Fruit fly (Drosophila melanogaster) ovary, adult (tissue): ENCODE data around the gene RpL3.

Source experiments
- CG17801 ChIP-seq: fragments of 200-800 bp; optimal IDR thresholded peaks from 2 replicates; lab custom pipeline; 2019; ENCODE audit warnings: missing biosample characterization, mild to moderate bottlenecking, missing genetic modification characterization, moderate library complexity; ENCODE audit not compliant: partially characterized antibody

RpL3 gene

DNA sequence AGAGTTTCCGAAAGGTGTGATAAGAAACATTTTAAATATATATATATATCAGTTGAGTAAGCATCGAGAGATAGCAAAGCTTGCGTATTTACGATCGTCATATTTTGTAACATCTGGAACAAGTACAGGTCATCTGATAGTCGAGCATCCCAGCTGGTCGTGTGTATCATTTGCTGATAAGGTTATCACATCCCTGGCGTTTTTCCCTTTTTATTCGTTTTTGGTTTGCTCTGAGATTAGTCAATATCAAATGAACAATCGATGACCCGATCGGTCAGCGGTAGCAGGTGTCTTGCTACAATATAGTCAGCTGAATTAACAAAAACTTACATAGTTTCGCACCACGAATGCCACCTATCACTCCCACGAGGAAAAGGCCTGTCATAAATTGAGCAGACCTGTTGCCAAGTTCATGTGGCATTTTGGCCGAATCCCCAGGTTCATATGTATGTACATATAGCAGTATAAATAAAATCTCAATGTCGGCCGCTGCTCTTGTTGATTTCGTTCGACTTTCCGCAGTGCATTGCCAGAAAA is 20.7 kb upstream of the RpL3 start:
- no peak for TF ChIP-seq CG17801 (GFP tag; lab: Kevin White, UChicago)

DNA sequence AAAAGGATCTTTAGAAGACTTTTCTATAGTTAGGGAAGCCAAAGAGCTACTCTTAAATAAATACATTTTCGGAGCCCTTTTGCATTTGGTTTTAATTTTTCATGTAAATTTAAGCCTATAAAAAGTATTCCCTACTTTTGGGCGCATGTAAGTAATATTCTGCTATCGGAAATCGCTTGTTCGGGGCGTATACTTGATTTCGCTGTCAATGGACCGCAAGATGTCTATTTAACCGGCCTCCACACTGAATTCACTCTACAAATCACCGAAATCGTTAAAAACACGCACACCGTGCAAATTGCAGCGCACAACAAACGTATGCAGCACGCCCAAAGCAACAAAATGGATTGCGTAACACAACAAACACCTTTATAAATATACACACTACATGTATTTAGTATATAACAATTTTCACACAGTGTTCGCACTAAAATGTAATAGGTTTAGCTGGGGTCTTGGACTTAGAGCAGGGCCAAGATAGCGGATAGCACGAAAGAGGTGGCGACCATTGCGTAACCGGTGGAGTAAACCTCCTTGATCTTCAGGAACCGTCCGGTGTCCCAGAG is 12.8 kb upstream of the RpL3 start:
- TF ChIP-seq CG17801 (GFP tag; lab: Kevin White, UChicago): peak; percentile 1

DNA sequence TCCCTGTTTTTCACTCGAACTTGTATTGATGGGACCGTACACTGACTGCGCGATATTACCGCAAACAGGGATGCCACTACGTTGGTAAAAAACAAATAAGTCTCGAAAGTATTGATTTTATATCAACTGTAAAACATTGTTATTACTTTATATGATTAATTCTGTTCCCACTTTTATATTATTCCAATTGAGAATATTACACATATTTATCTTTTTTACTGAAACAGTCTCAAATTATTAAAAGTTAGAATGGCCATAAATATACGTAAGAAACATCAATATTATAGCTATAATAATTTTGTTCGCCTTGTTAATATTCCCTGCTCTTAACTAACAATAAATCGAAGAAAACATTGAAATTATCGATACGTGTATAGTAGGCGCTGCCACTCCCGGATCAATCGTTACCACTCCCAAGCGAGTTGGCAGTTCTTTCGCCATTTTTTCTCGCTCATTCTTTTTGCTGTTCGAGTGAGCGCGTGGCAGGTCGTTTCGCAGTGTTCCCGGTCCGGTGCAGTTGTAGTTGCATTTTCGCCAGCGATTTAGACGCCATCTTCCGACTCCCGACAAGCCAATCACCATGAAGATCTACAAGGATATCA is 11.8 kb upstream of the RpL3 start, which contains the start of the genes SdhC and Tctp:
TSS of gene SdhC (minus strand) at position 49 of the 602 bp plus-strand sequence.
TSS of gene Tctp (plus strand) at position 447 of the 602 bp plus-strand sequence.
- TF ChIP-seq CG17801 (GFP tag; lab: Kevin White, UChicago): peak; percentile 62

DNA sequence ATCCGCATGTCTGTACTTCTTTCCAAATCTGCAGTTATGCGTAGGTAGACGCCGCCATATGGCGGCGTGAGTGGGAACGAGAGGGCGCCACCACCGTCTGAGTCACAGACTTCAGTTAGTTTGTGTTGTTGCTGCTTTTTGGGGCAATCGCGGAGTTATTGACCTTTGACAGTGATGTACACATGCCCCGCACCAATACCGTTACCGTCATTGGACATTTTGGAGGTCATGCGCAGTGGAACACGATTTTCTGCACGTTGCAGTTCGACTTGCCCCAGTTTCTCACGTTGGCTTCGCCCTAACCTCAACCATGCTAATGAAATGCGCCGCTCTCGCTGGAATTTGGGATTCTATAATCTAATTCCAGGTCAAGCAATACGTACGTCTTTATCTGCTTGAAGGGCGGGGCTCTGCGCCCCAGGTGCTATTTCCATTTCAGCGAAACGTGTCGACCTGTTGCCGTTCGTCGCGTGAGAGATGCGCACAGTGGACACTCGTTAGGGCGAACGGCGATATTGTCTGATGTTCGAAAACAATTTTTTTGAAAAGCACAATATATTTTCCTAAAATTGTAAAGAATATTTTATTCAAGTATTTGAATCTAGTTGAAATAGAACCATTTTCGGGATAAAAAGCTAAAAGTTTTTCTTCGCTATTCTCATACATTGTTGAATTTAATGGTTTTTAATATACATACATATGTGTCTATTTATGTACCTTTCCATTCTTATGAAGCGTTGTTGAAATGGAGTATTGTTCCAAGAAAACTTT is 10.2 kb upstream of the RpL3 start:
- TF ChIP-seq CG17801 (GFP tag; lab: Kevin White, UChicago): peak; percentile 65

DNA sequence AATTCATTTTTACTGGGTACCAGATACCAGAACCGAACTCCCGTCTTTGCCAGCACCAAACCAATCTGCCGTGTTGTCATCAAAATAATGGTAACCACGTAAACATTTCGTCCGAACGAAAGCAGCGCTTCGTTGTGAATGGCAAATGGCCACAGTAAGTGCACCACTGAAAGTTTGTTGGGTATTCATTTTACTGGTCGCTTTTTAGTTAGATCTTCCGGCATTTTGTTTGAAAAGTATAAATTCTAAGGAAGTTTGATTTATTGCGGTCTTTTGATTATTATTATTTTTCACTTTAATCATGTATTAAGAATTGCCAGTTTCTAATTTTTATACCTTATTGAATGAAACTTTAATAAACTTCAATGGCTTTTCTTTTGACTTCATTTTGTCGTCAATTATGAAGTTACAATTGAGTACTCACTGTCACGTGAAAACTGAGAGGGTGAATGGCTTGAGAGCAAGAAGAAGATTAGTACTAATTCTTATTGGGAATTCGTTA is 7.2 kb upstream of the RpL3 start, which contains the start of gene ZnT86D:
TSS of gene ZnT86D (minus strand) at position 91 of the 502 bp plus-strand sequence.
- TF ChIP-seq CG17801 (GFP tag; lab: Kevin White, UChicago): peak; percentile 82

DNA sequence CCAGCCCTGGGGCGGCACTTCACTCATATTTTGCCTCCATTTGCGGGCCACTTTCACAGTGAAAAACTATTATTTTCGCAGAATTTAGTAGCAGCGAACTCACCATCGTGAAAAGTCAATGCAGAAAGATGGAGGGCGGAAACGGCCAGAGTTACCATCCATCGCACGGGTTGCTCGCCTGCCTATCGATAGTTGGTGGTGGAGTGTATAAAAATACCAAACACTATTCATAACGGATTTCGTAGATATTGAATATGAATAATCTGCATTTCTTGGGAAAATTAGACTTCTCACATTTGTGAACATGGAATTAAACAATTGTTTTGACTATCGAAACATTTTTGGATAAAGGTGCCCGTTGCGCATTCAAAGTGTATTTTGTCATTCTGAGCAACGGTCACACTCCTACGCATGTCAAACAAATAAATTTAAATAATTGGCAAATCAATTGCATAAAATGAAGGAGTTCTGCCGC is 5.5 kb upstream of the RpL3 start, which contains the start of the genes RpS25 and CG4820:
TSS of gene RpS25 (minus strand) at position 132 of the 475 bp plus-strand sequence.
TSS of gene CG4820 (plus strand) at position 380 of the 475 bp plus-strand sequence.
- peak; percentile 94 for TF ChIP-seq CG17801 (GFP tag; lab: Kevin White, UChicago)

DNA sequence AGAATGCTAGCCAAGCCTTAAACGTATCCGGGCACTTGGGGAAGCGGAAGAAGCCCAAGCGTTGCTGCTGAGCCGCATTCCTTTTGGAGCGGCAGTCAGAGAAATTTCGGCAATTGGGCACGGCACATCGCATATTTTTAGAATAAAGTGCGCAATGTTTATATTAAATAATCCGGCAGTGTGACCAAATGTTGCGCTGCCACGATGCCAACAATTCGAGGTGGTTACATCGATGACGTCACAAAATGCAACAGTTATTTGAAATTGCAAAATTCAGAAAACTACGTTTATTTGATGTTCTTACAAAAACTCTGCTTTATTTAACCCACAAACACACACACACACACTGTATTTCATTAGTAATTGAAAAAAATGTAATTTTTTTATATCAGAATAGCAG is 1.8 kb upstream of the RpL3 start, which contains the start of gene CG6689:
TSS of gene CG6689 (minus strand) at position 182 of the 400 bp plus-strand sequence.
- TF ChIP-seq CG17801 (GFP tag; lab: Kevin White, UChicago): no peak

DNA sequence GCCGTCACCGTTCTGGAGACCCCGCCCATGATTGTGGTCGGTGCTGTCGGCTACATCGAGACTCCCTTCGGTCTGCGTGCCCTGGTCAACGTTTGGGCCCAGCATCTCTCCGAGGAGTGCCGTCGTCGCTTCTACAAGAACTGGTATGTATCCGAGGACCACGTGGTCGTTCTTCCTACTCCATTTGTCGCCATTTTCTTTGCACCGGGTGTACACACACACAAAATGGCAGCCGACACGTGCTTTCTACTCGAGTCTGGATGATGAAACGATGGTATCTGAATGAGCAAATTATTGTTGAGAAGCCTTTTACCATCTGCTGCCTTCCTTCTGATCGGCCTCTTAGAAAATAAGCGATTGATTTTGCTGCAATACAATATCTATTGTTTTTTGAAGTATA is 893 bp downstream of the RpL3 start:
- TF ChIP-seq CG17801 (GFP tag; lab: Kevin White, UChicago): no peak

DNA sequence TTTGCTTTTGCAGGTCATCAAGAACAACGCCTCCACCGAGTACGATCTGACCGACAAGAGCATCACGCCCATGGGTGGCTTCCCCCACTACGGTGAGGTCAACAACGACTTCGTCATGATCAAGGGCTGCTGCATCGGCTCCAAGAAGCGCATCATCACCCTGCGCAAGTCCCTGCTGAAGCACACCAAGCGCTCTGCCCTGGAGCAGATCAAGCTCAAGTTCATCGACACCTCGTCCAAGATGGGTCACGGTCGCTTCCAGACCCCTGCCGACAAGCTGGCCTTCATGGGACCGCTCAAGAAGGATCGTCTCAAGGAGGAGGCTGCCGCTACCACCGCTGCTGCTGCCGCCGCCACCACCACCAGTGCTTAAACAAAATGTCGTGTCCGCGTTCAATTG is 2.8 kb downstream of the RpL3 start:
- TF ChIP-seq CG17801 (GFP tag; lab: Kevin White, UChicago): no peak

DNA sequence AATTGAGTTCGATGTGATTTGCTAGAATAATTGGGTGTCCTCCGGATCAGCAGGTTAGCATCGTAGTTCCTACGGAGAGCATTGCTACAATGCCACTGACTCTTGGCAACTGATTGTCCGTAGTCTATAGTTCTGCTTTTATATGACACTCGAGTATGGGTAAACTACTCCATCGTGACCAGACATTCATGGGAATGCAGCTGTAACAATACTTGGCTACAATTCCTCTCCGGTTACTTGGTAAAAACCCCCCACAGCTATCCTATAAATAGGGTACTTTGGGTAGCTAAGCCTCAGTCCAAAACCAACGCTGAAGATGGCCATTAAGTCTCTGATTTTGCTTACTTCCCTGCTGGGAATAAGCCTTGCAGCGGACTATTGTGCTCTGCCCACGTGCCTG is 3.5 kb downstream of the RpL3 start, which contains the start of gene scpr-C:
TSS of gene scpr-C (plus strand) at position 301 of the 400 bp plus-strand sequence.
- no peak for TF ChIP-seq CG17801 (GFP tag; lab: Kevin White, UChicago)

DNA sequence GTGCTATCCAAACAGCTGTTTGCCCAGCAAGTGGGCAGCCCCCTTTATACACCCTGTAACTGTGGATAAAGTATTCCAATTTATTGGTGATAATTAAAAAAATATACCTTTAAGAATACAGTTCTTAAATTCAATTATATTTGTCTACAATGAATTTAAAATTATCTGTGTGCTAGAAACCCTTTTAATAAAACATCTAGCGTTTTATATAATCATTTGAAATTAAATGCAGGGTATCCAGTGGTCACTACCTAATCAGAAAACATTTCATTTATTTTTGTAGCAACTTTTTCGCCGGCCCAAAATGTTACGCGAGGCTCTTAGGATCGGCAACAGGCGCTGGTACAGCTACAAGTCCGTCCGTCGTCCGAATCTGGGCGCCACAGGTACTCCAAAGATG is 4.8 kb downstream of the RpL3 start, which contains the start of gene CG17726:
TSS of gene CG17726 (plus strand) at position 267 of the 400 bp plus-strand sequence.
- peak; percentile 98 for TF ChIP-seq CG17801 (GFP tag; lab: Kevin White, UChicago)

DNA sequence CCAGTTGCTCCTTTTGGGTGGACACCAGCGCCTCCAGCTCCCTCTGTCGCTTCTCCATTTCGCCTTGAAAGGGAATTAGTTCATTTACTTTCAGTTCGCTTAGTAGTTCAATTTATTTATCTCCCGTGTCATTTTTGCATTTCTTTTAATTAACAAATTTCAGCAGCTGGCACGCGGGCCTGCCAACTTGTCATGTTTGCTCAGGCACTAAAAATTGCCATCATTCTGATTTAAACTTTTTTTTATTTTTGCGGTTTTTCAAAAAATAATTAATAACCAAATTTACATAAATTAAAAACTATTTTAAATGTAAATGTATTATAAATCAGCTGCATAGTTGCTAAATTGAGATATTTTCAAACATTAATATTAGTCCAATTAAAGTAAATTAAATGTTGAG is 8.7 kb downstream of the RpL3 start, which contains the start of gene GCC88:
TSS of gene GCC88 (minus strand) at position 209 of the 400 bp plus-strand sequence.
- no peak for TF ChIP-seq CG17801 (GFP tag; lab: Kevin White, UChicago)

DNA sequence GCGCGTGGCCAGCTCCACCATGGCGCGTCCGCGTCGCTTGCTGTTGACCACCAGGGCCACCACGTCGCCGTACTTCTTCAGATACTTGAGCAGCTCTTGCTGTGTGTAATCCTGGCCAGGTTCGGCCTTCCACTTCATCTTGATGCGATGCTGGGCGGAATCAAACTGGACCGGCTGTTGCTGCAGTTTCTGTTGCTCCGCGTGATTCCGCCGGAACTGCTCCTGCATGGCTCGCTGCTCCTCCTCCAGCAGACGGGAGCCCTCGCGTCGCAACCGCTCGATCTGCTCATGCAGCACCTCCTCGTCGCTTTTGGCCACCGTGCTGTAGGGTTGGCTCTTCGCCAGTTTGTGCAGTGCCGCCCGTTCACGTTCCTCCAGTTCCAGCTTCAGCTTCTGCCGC is 9.3 kb downstream of the RpL3 start:
- TF ChIP-seq CG17801 (GFP tag; lab: Kevin White, UChicago): no peak

DNA sequence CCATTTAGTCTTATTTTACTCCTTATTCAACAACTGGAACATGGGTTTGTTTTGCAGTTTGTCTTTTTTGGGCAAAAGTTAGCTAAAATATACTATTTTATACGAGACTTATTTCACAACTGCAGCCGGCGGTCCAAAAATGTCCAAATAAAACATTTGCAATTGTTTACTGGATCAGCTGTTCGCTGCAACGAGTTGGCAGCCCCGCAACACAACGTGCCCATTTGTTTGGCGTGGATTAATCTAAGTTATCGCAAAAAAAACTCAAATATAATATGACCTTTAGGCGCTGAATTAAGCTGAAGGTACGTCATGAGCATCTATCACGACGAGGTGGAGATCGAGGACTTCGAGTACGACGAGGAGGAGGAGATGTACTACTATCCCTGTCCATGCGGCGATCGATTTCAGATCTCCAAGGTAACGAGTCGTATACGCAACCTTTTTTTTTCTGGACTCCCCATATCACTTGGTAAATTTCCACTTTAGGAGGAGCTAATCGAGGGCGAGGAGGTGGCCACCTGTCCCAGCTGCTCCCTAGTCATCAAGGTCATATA is 10.1 kb downstream of the RpL3 start, which contains the start of the genes CG17187 and Dph3:
TSS of gene CG17187 (minus strand) at position 175 of the 557 bp plus-strand sequence.
TSS of gene Dph3 (plus strand) at position 208 of the 557 bp plus-strand sequence.
- no peak for TF ChIP-seq CG17801 (GFP tag; lab: Kevin White, UChicago)
